Fruit fly (Drosophila melanogaster) whole organism: ENCODE data around the gene Tie.

Source experiments
- pan ChIP-seq: fragments of >200 bp; optimal IDR thresholded peaks from 2 replicates; lab custom pipeline; 2017
- psq ChIP-seq: fragments of >200 bp; optimal IDR thresholded peaks from 2 replicates; lab custom pipeline; 2017

dm6 chr3L:4508926-4509457, 23.0 kb downstream of the Tie start:
- TF ChIP-seq psq (lab: Kevin White, UChicago) (no peak), pan (no peak)
